Fruit fly (Drosophila melanogaster): ENCODE measurements around the gene PolD2.
A peak's percentile ranks its signal among the peaks of the same experiment; 100 is the strongest.

PolD2 gene

DNA sequence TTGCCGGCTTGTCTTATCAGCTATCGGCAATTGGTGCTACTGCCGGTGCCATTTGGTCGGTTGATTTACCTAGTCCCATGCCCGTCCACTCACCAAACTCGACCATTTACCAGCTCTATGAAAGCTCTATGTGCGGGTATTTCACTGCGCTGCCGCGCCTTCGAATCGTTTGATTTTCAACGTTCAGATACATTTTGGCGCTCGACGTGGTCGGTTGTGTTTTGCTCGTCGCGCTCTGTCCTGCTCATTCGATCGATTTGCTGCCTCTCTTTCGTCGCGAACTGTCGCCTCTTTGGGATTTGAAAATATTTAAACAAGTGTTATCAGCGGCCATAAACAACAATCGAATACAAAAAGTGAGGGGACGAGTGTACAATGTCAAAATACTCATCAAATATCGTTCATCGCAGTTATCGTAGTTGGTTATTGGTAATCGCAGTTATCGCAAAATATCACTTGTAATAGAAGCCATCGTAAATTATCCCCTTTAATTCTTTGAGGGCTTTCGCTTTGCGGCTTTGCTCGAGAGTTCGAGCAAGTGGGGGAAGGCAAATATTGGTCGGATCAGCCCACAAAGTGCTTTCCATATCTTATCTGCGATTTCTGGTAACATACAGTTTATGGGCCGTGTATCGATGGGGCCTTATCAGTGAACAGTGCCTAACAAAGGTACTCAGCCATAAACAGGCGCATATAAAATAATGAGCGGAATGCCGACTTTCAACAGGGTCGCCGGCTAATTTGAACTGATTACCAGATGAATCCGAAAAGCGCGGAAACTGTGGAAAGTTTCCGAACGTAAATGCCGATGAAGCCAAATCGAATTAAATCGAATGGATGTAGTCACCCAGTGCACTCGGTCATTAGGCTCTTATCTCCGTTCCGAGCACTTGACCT lies 33.5 kb upstream of the PolD2 start:
- TF ChIP-seq bab1 (GFP tag; optimal IDR thresholded peaks at IDR 0.05) (no peak), Hr96 (GFP tag; optimal IDR thresholded peaks at IDR 0.05) (no peak), kay (GFP tag; ENCODE audit: borderline replicate concordance) (no peak), pad (GFP tag; optimal IDR thresholded peaks at IDR 0.05) (peak; percentile 1), tj (GFP tag; optimal IDR thresholded peaks at IDR 0.05) (peak; percentile 12), Clk (GFP tag; optimal IDR thresholded peaks at IDR 0.05) (no peak), CG5204 (GFP tag; optimal IDR thresholded peaks at IDR 0.05) (peak; percentile 2), CG12768 (GFP tag; optimal IDR thresholded peaks at IDR 0.05) (peak; percentile 27), cic (GFP tag; optimal IDR thresholded peaks at IDR 0.05) (peak; percentile 66), Crg-1 (GFP tag; optimal IDR thresholded peaks at IDR 0.05) (no peak), Mnt (GFP tag; optimal IDR thresholded peaks at IDR 0.05) (peak; percentile 23), CG7045 (GFP tag; optimal IDR thresholded peaks at IDR 0.05) (no peak), ovo (GFP tag; optimal IDR thresholded peaks at IDR 0.05) (no peak), CG7101 (tag; optimal IDR thresholded peaks at IDR 0.05) (no peak)

DNA sequence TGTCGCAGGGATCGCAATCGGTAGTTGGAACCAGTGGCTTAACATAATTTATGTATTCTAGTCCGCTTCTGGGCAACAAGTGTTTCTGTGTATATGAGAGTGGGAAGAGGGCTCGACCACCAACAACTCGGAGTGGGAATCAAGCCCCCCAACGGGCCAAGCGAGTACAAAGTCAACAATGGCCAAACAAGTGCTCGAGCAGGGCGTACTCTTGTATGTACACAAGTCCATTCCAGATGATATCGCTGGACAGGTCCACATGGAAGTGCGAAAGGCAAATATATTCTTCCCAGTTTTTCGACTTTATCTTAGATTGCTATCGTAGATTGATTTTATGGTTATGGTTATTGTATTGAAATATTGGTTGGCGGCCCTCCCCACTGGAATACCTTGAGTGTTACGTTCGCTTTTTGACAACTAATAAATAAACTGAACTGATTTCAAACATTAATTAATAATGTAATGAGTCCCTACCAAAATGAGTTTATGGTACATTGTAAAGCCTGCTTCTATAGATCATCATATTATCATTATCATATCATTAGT lies 32.8 kb upstream of the PolD2 start:
- TF ChIP-seq cic (GFP tag; optimal IDR thresholded peaks at IDR 0.05) = peak; percentile 64
- TF ChIP-seq CG5204 (GFP tag; optimal IDR thresholded peaks at IDR 0.05) = no peak
- no peak for TF ChIP-seq Crg-1 (GFP tag; optimal IDR thresholded peaks at IDR 0.05)
- TF ChIP-seq CG1620 (GFP tag; optimal IDR thresholded peaks at IDR 0.05) = no peak
- no peak for TF ChIP-seq bab1 (GFP tag; optimal IDR thresholded peaks at IDR 0.05)
- peak; percentile 50 for TF ChIP-seq kay (GFP tag; ENCODE audit: borderline replicate concordance)
- peak; percentile 3 for TF ChIP-seq CG7045 (GFP tag; optimal IDR thresholded peaks at IDR 0.05)
- TF ChIP-seq ovo (GFP tag; optimal IDR thresholded peaks at IDR 0.05) = no peak
- TF ChIP-seq CG12768 (GFP tag; optimal IDR thresholded peaks at IDR 0.05) = no peak
- no peak for TF ChIP-seq Clk (GFP tag; optimal IDR thresholded peaks at IDR 0.05)
- TF ChIP-seq toe (GFP tag; optimal IDR thresholded peaks at IDR 0.05) = no peak
- no peak for TF ChIP-seq tj (GFP tag; optimal IDR thresholded peaks at IDR 0.05)
- TF ChIP-seq pad (GFP tag; optimal IDR thresholded peaks at IDR 0.05) = no peak
- no peak for TF ChIP-seq CG14711 (tag; optimal IDR thresholded peaks at IDR 0.05)
- no peak for TF ChIP-seq CG7101 (tag; optimal IDR thresholded peaks at IDR 0.05)
- TF ChIP-seq Mnt (GFP tag; optimal IDR thresholded peaks at IDR 0.05) = no peak
- no peak for TF ChIP-seq CG33017 (tag; optimal IDR thresholded peaks at IDR 0.05)
- TF ChIP-seq CG11617 (GFP tag; optimal IDR thresholded peaks at IDR 0.05) = no peak
- no peak for TF ChIP-seq cnc (optimal IDR thresholded peaks at IDR 0.05)
- no peak for TF ChIP-seq Hr96 (GFP tag; optimal IDR thresholded peaks at IDR 0.05)

DNA sequence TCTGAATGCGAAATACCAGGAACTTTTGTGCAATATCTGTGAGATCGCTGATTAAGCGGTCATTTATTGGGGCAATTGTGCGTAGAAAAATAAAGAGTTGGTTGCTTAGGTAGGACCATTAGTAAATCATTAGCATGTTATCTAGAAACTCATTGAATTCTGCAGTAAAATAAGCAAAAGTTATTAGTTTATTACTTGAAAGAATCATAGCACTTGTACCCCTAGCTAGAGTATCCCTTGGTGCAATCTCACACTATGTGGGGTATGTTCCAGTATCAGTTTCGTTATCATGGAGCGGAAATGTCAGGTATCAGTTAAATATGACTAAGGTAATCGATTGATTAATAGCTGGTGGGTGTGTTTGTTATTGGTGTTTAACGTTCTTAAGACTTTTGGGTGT lies 30.0 kb upstream of the PolD2 start:
- peak; percentile 22 for TF ChIP-seq cic (GFP tag; optimal IDR thresholded peaks at IDR 0.05)
- no peak for TF ChIP-seq cnc (optimal IDR thresholded peaks at IDR 0.05)
- TF ChIP-seq CG5204 (GFP tag; optimal IDR thresholded peaks at IDR 0.05) = no peak

DNA sequence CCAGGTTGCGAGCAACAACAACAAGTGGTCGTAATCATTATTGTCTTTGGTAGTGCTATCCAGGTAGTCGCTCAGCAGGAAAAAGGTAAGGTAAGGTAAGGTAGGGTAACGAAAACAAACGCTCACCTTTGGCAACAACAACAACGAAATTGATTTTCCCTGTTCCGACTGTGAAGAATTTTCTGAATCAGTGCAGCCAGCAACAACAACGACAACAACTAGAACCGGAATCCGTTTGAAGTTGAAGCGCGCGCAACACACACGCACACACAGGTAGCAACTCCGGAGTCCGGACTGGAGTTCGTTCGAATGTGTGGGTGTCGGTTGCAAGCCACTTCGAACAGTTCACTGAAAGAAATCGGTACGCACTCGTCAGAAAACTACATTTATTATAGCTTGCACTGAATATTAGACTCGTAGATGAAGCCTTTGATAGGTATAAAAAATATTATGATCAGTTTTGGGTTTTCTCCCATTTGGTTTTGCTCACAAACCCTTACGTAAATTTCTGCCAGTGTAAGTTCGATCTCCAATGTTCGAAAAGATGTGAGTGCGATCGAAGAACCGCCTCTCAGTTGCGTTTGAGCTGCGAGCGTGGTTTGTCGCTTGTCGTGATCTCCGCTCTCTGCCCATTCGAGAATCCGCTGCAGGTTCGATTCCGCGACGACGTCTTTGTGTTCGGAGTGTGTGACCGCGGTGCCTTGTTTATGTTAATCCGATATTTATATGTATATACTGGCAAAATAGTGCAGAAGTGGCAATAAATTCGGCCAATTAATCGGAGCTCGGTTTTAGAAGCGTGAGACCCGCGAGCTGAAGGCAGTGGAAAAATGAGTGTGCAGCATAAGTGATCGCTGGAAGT lies 28.9 kb upstream of the PolD2 start, which contains the start of gene CG13921:
Gene CG13921, plus strand, starts transcription at position 570 of the 862 bp plus-strand sequence.
- TF ChIP-seq tj (GFP tag; optimal IDR thresholded peaks at IDR 0.05) (peak; percentile 81), ovo (GFP tag; optimal IDR thresholded peaks at IDR 0.05) (peak; percentile 24), CG12768 (GFP tag; optimal IDR thresholded peaks at IDR 0.05) (peak; percentile 60), CG7101 (tag; optimal IDR thresholded peaks at IDR 0.05) (peak; percentile 84), CG5204 (GFP tag; optimal IDR thresholded peaks at IDR 0.05) (peak; percentile 66), CG33017 (tag; optimal IDR thresholded peaks at IDR 0.05) (peak; percentile 67), CG1620 (GFP tag; optimal IDR thresholded peaks at IDR 0.05) (peak; percentile 84), Crg-1 (GFP tag; optimal IDR thresholded peaks at IDR 0.05) (peak; percentile 83), cnc (optimal IDR thresholded peaks at IDR 0.05) (no peak), Clk (GFP tag; optimal IDR thresholded peaks at IDR 0.05) (peak; percentile 55), pad (GFP tag; optimal IDR thresholded peaks at IDR 0.05) (peak; percentile 80), Mnt (GFP tag; optimal IDR thresholded peaks at IDR 0.05) (peak; percentile 45), Hr96 (GFP tag; optimal IDR thresholded peaks at IDR 0.05) (peak; percentile 78), CG11617 (GFP tag; optimal IDR thresholded peaks at IDR 0.05) (peak; percentile 76), CG7045 (GFP tag; optimal IDR thresholded peaks at IDR 0.05) (peak; percentile 84), cic (GFP tag; optimal IDR thresholded peaks at IDR 0.05) (no peak), bab1 (GFP tag; optimal IDR thresholded peaks at IDR 0.05) (peak; percentile 98), toe (GFP tag; optimal IDR thresholded peaks at IDR 0.05) (peak; percentile 69), CG14711 (tag; optimal IDR thresholded peaks at IDR 0.05) (peak; percentile 84), kay (GFP tag; ENCODE audit: borderline replicate concordance) (no peak)

DNA sequence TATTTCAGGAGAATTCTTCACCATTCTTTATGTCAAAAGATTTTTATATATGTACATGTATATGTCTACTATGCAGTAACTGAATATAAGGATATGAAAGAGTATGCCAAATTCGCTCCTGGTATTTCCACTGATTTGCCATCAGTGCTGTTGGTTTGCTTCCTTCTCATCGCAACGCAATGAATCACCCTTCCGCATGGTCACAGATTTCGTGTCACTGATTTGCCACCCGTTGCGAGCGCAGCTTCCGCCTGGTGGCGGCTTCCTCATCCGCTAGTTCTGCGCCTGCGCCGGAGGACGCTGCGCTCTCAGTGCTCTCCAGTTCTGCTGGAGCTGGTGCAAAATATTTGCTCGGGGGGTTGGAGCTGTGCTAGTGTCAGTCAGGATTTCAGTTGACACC lies 27.2 kb upstream of the PolD2 start:
- TF ChIP-seq pad (GFP tag; optimal IDR thresholded peaks at IDR 0.05) (no peak), toe (GFP tag; optimal IDR thresholded peaks at IDR 0.05) (no peak), CG7101 (tag; optimal IDR thresholded peaks at IDR 0.05) (no peak), bab1 (GFP tag; optimal IDR thresholded peaks at IDR 0.05) (no peak), kay (GFP tag; ENCODE audit: borderline replicate concordance) (no peak), tj (GFP tag; optimal IDR thresholded peaks at IDR 0.05) (no peak), CG14711 (tag; optimal IDR thresholded peaks at IDR 0.05) (no peak), Mnt (GFP tag; optimal IDR thresholded peaks at IDR 0.05) (no peak), CG5204 (GFP tag; optimal IDR thresholded peaks at IDR 0.05) (no peak), cic (GFP tag; optimal IDR thresholded peaks at IDR 0.05) (no peak), Clk (GFP tag; optimal IDR thresholded peaks at IDR 0.05) (no peak), CG11617 (GFP tag; optimal IDR thresholded peaks at IDR 0.05) (no peak), CG1620 (GFP tag; optimal IDR thresholded peaks at IDR 0.05) (no peak), CG12768 (GFP tag; optimal IDR thresholded peaks at IDR 0.05) (no peak), Hr96 (GFP tag; optimal IDR thresholded peaks at IDR 0.05) (no peak), CG7045 (GFP tag; optimal IDR thresholded peaks at IDR 0.05) (no peak), cnc (optimal IDR thresholded peaks at IDR 0.05) (no peak), CG33017 (tag; optimal IDR thresholded peaks at IDR 0.05) (no peak)

Data from whole organism, adult.